Fruit fly (Drosophila melanogaster) S2 (cell line): ENCODE measurements around the gene CG6621.

Experiments used
- CG8478 ChIP-seq: fragments of >200 bp; optimal IDR thresholded peaks from 2 replicates; lab custom pipeline; 2018
- CTCF ChIP-seq, 2 experiments: fragments of >200 bp; optimal IDR thresholded peaks; 2 replicates each; lab custom pipeline; 2018

DNA sequence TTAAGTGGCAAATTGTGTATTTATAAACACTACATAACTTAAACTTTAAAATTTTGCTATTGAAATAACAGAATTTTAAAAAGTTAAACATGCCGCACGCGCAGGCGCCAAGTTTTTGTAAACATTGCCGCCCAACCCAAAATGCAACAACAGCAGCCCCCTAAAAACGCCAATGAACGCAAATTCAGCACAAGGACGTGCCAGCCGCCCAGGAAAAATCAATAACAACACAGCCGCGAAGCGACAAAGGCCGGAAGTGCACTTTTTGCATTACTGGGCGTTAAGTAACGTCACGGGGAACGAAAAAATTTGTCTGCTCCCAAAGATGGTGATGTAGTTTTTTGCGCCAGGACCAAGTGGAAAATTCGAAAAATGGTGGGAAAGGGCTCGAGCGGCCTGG is 20.5 kb downstream of the CG6621 start, which contains the start of gene CG4596:
- TF ChIP-seq CG8478 (no peak), CTCF (optimal IDR thresholded peaks at IDR 0.05; lab: Kevin White, UChicago) (no peak)
